Worm (Caenorhabditis elegans): ENCODE measurements around the gene F58E6.6.

The F58E6.6 gene

ce11 chrV:9765622-9766021 lies 12.8 kb upstream of the F58E6.6 start (continued):
- TF ChIP-seq hlh-30 (tag; optimal IDR thresholded peaks at IDR 0.05; ENCODE audit: insufficient read depth), result no peak
- no peak for TF ChIP-seq mdt-29 (GFP tag; IDR thresholded peaks at IDR 0.05)
- TF ChIP-seq mxl-2 (GFP tag; conservative IDR thresholded peaks at IDR 0.05), result no peak
- no peak for TF ChIP-seq tra-1 (GFP tag; IDR thresholded peaks at IDR 0.05)
- no peak for TF ChIP-seq F26F4.8 (GFP tag; conservative IDR thresholded peaks at IDR 0.05)
- no peak for TF ChIP-seq dmd-9 (GFP tag; IDR thresholded peaks at IDR 0.05)
- peak; percentile 97 for TF ChIP-seq fkh-10 (GFP tag; optimal IDR thresholded peaks at IDR 0.05)
- no peak for TF ChIP-seq php-3 (GFP tag; IDR thresholded peaks at IDR 0.05)
- no peak for TF ChIP-seq daf-19 (GFP tag; conservative IDR thresholded peaks at IDR 0.05)
- no peak for TF ChIP-seq tag-97 (GFP tag; IDR thresholded peaks at IDR 0.05)
- TF ChIP-seq unc-130 (GFP tag; optimal IDR thresholded peaks at IDR 0.05), result no peak
- no peak for TF ChIP-seq T20F7.1 (GFP tag; optimal IDR thresholded peaks at IDR 0.05)
- no peak for TF ChIP-seq lin-39 (tag; optimal IDR thresholded peaks at IDR 0.05)
- no peak for TF ChIP-seq spr-1 (tag; optimal IDR thresholded peaks at IDR 0.05)
- peak; percentile 71 for TF ChIP-seq aha-1 (tag)
- no peak for TF ChIP-seq lir-3 (tag; optimal IDR thresholded peaks at IDR 0.05)
- TF ChIP-seq ztf-7 (tag; optimal IDR thresholded peaks at IDR 0.05), result no peak
- no peak for TF ChIP-seq snpc-1.2 (GFP tag; IDR thresholded peaks at IDR 0.05)
- TF ChIP-seq ztf-11 (tag; optimal IDR thresholded peaks at IDR 0.05), result no peak
- TF ChIP-seq nhr-28 (tag; optimal IDR thresholded peaks at IDR 0.05), result no peak
- TF ChIP-seq lim-7 (GFP tag; IDR thresholded peaks at IDR 0.05), result no peak
- TF ChIP-seq cey-2 (tag; optimal IDR thresholded peaks at IDR 0.05; ENCODE audit: borderline replicate concordance, insufficient read depth), result no peak
- TF ChIP-seq ceh-32 (tag; optimal IDR thresholded peaks at IDR 0.05; ENCODE audit: poor library complexity), result peak; percentile 14
- TF ChIP-seq hlh-11 (tag; optimal IDR thresholded peaks at IDR 0.05), result no peak
- TF ChIP-seq R02D3.7 (tag; optimal IDR thresholded peaks at IDR 0.05), result no peak
- TF ChIP-seq nhr-6 (tag; optimal IDR thresholded peaks at IDR 0.05), result no peak

ce11 chrV:9764552-9764951 lies 11.7 kb upstream of the F58E6.6 start:
- TF ChIP-seq nhr-48 (tag; optimal IDR thresholded peaks at IDR 0.05) (no peak), unc-62 (GFP tag; optimal IDR thresholded peaks at IDR 0.05 in 1 of 2) (peak in 1 of 2 experiments; percentile 97), unc-62 (tag; optimal IDR thresholded peaks at IDR 0.05) (no peak)

- TF ChIP-seq unc-62 (GFP tag; optimal IDR thresholded peaks at IDR 0.05 in 1 of 2), result no peak
- no peak for TF ChIP-seq unc-62 (tag; optimal IDR thresholded peaks at IDR 0.05)
- TF ChIP-seq lsy-2 (tag; optimal IDR thresholded peaks at IDR 0.05), result no peak
- no peak for TF ChIP-seq ztf-11 (tag; optimal IDR thresholded peaks at IDR 0.05)
- no peak for TF ChIP-seq hlh-11 (tag; optimal IDR thresholded peaks at IDR 0.05)
- no peak for TF ChIP-seq R02D3.7 (tag; optimal IDR thresholded peaks at IDR 0.05)
- TF ChIP-seq lim-7 (GFP tag; IDR thresholded peaks at IDR 0.05), result no peak
- no peak for TF ChIP-seq pqm-1 (tag; optimal IDR thresholded peaks at IDR 0.05)
- TF ChIP-seq sdz-12 (GFP tag; optimal IDR thresholded peaks at IDR 0.05), result no peak
- no peak for TF ChIP-seq madf-9 (GFP tag; conservative IDR thresholded peaks at IDR 0.05)
- TF ChIP-seq set-16 (GFP tag; IDR thresholded peaks at IDR 0.05), result no peak
- TF ChIP-seq hlh-30 (tag; optimal IDR thresholded peaks at IDR 0.05; ENCODE audit: insufficient read depth), result no peak
- TF ChIP-seq T20F7.1 (GFP tag; optimal IDR thresholded peaks at IDR 0.05), result no peak
Measured at ce11 chrV:9763759-9764158, 10.9 kb upstream of the F58E6.6 start.

ce11 chrV:9758437-9758836 lies 5.6 kb upstream of the F58E6.6 start:
- TF ChIP-seq nhr-237 (tag; optimal IDR thresholded peaks at IDR 0.05) (no peak), lin-39 (tag; optimal IDR thresholded peaks at IDR 0.05) (no peak), arid-1 (GFP tag; conservative IDR thresholded peaks at IDR 0.05) (no peak), pqm-1 (tag; optimal IDR thresholded peaks at IDR 0.05) (no peak), Y48G9A.11 (GFP tag; IDR thresholded peaks at IDR 0.05) (no peak), lir-3 (tag; optimal IDR thresholded peaks at IDR 0.05) (no peak), tra-1 (GFP tag; IDR thresholded peaks at IDR 0.05) (no peak), nhr-10 (tag; optimal IDR thresholded peaks at IDR 0.05) (no peak)

All from whole organism, L4 larva.